Fruit fly (Drosophila melanogaster) whole organism, adult: ENCODE data around the gene CtsF.

Experiments used
- CG14711 ChIP-seq: fragments of 200-800 bp; sonication (Bioruptor generic); optimal IDR thresholded peaks from 2 replicates; lab custom pipeline; 2018; ENCODE audit warnings: missing biosample characterization, mild to moderate bottlenecking, missing genetic modification characterization, moderate library complexity
- CG5204 ChIP-seq: fragments of 200-800 bp; sonication (Bioruptor generic); optimal IDR thresholded peaks from 2 replicates; lab custom pipeline; 2016; ENCODE audit warnings: missing biosample characterization, missing genetic modification characterization
- Crg-1 ChIP-seq: fragments of 200-800 bp; sonication (Bioruptor generic); optimal IDR thresholded peaks from 2 replicates; lab custom pipeline; 2016; ENCODE audit warnings: missing biosample characterization, missing genetic modification characterization
- cic ChIP-seq: fragments of 200-800 bp; sonication (Bioruptor generic); optimal IDR thresholded peaks from 2 replicates; lab custom pipeline; 2017; ENCODE audit warnings: missing biosample characterization, mild to moderate bottlenecking, missing genetic modification characterization, moderate library complexity
- cnc ChIP-seq, 2 experiments: fragments of >200 bp; optimal IDR thresholded peaks; 2 replicates each; lab custom pipeline; 2017
- kay ChIP-seq: fragments of 200-800 bp; sonication (Bioruptor generic); peaks from one replicate; lab custom pipeline; 2016; ENCODE audit warnings: missing biosample characterization, missing genetic modification characterization, borderline replicate concordance
- pad ChIP-seq: fragments of 200-800 bp; sonication (Bioruptor generic); optimal IDR thresholded peaks from 3 replicates; lab custom pipeline; 2017; ENCODE audit warnings: missing biosample characterization, missing genetic modification characterization, mild to moderate bottlenecking, moderate library complexity, missing genetic modification reagents

- TF ChIP-seq pad (no peak), cnc (optimal IDR thresholded peaks at IDR 0.05; lab: Kevin White, UChicago) (no peak), kay (no peak), cic (GFP tag; lab: Kevin White, UChicago) (no peak), CG5204 (GFP tag; lab: Kevin White, UChicago) (no peak), Crg-1 (GFP tag; lab: Kevin White, UChicago) (no peak), CG14711 (tag; lab: Kevin White, UChicago) (no peak)
Measured at dm6 chr3R:5231383-5232196, 20.0 kb downstream of the CtsF start.
